Fruit fly (Drosophila melanogaster) whole organism, adult: ENCODE measurements around the gene CG31523.

ENCODE experiments used
- CG11617 ChIP-seq: fragments of 200-800 bp; sonication (Bioruptor generic); optimal IDR thresholded peaks from 2 replicates; lab custom pipeline; 2017; ENCODE audit warnings: mild to moderate bottlenecking, missing biosample characterization, missing genetic modification reagents, missing genetic modification characterization
- CG12768 ChIP-seq: fragments of 200-800 bp; sonication (Bioruptor generic); optimal IDR thresholded peaks from 2 replicates; lab custom pipeline; 2017; ENCODE audit warnings: missing biosample characterization, missing genetic modification characterization, mild to moderate bottlenecking, moderate library complexity, missing genetic modification reagents
- CG14711 ChIP-seq: fragments of 200-800 bp; sonication (Bioruptor generic); optimal IDR thresholded peaks from 2 replicates; lab custom pipeline; 2018; ENCODE audit warnings: missing biosample characterization, mild to moderate bottlenecking, missing genetic modification characterization, moderate library complexity
- CG1620 ChIP-seq: fragments of 200-800 bp; sonication (Bioruptor generic); optimal IDR thresholded peaks from 2 replicates; lab custom pipeline; 2016; ENCODE audit warnings: missing biosample characterization, missing genetic modification characterization
- CG33017 ChIP-seq: fragments of 200-800 bp; sonication (Bioruptor generic); optimal IDR thresholded peaks from 2 replicates; lab custom pipeline; 2018; ENCODE audit warnings: missing biosample characterization, mild to moderate bottlenecking, missing genetic modification characterization, moderate library complexity
- CG5204 ChIP-seq: fragments of 200-800 bp; sonication (Bioruptor generic); optimal IDR thresholded peaks from 2 replicates; lab custom pipeline; 2016; ENCODE audit warnings: missing biosample characterization, missing genetic modification characterization
- CG7045 ChIP-seq: fragments of 200-800 bp; sonication (Bioruptor generic); optimal IDR thresholded peaks from 2 replicates; lab custom pipeline; 2017; ENCODE audit warnings: missing biosample characterization, mild to moderate bottlenecking, missing genetic modification characterization
- CG7101 ChIP-seq: fragments of 200-800 bp; sonication (Bioruptor generic); optimal IDR thresholded peaks from 2 replicates; lab custom pipeline; 2018; ENCODE audit warnings: missing biosample characterization, mild to moderate bottlenecking, missing genetic modification characterization, moderate library complexity
- Clk ChIP-seq: fragments of 200-800 bp; sonication (Bioruptor generic); optimal IDR thresholded peaks from 2 replicates; lab custom pipeline; 2017; ENCODE audit warnings: missing biosample characterization, missing genetic modification characterization
- Crg-1 ChIP-seq: fragments of 200-800 bp; sonication (Bioruptor generic); optimal IDR thresholded peaks from 2 replicates; lab custom pipeline; 2016; ENCODE audit warnings: missing biosample characterization, missing genetic modification characterization
- Hr96 ChIP-seq: fragments of 200-800 bp; sonication (Bioruptor generic); optimal IDR thresholded peaks from 2 replicates; lab custom pipeline; 2016; ENCODE audit warnings: missing biosample characterization, missing genetic modification characterization
- Mnt ChIP-seq: fragments of 200-800 bp; sonication (Bioruptor generic); optimal IDR thresholded peaks from 2 replicates; lab custom pipeline; 2016; ENCODE audit warnings: missing biosample characterization, mild to moderate bottlenecking, missing genetic modification characterization
- bab1 ChIP-seq: fragments of 200-800 bp; sonication (Bioruptor generic); optimal IDR thresholded peaks from 3 replicates; lab custom pipeline; 2019; ENCODE audit warnings: missing biosample characterization, mild to moderate bottlenecking, missing genetic modification characterization, moderate library complexity
- cic ChIP-seq: fragments of 200-800 bp; sonication (Bioruptor generic); optimal IDR thresholded peaks from 2 replicates; lab custom pipeline; 2017; ENCODE audit warnings: missing biosample characterization, mild to moderate bottlenecking, missing genetic modification characterization, moderate library complexity
- cnc ChIP-seq, 2 experiments: fragments of >200 bp; optimal IDR thresholded peaks; 2 replicates each; lab custom pipeline; 2017
- kay ChIP-seq: fragments of 200-800 bp; sonication (Bioruptor generic); peaks from one replicate; lab custom pipeline; 2016; ENCODE audit warnings: missing biosample characterization, missing genetic modification characterization, borderline replicate concordance
- ovo ChIP-seq: fragments of 200-800 bp; sonication (Bioruptor generic); optimal IDR thresholded peaks from 2 replicates; lab custom pipeline; 2016; ENCODE audit warnings: missing biosample characterization, missing genetic modification characterization
- pad ChIP-seq: fragments of 200-800 bp; sonication (Bioruptor generic); optimal IDR thresholded peaks from 3 replicates; lab custom pipeline; 2017; ENCODE audit warnings: missing biosample characterization, missing genetic modification characterization, mild to moderate bottlenecking, moderate library complexity, missing genetic modification reagents
- tj ChIP-seq: fragments of 200-800 bp; sonication (Bioruptor generic); optimal IDR thresholded peaks from 3 replicates; lab custom pipeline; 2017; ENCODE audit warnings: missing biosample characterization, mild to moderate bottlenecking, missing genetic modification characterization, moderate library complexity
- toe ChIP-seq: fragments of 200-800 bp; sonication (Bioruptor generic); optimal IDR thresholded peaks from 2 replicates; lab custom pipeline; 2016; ENCODE audit warnings: missing biosample characterization, missing genetic modification characterization

CG31523 gene

DNA sequence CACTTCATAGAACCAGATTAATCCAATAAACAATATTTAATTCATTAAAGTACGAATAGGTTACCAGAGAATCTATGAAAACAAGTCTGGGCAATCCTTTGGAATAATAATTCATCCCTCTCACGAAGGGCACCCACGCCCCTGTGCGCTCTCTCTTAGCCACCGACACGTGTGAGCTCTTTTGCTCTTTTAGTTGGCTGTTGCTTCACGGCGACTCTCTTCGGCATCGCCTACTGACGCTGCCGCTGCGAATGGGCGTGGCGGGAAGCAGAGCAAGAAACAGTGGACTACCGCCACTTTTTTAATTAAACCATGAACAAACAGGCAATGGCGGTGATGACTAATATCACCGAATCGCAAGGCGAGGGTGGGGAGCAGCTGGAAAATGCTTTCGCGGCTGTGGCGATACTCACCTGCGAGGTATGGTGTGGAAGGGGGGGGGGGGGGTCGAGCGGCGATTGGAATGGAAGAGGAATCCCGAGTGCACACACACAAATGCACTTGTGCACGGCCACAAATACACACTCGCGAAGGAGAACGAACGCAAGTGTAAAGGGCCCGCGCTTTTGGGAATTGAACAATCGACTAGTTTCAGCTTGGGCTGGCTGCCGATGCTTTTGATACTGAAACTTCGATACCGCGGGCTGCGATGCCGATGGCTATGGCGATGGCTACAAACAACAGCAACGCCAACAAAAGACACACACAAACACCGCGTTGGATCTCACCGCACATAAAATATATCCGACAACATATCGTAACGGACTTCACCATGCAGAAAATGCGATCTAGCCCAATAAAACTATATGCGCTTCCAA lies 578 bp downstream of the CG31523 start:
- TF ChIP-seq toe (GFP tag; lab: Kevin White, UChicago): peak; percentile 57
- peak; percentile 63 for TF ChIP-seq CG1620
- TF ChIP-seq cnc (optimal IDR thresholded peaks at IDR 0.05; lab: Kevin White, UChicago): no peak
- peak; percentile 79 for TF ChIP-seq CG14711
- TF ChIP-seq CG5204 (GFP tag; lab: Kevin White, UChicago): peak; percentile 75
- peak; percentile 61 for TF ChIP-seq CG12768 (GFP tag; lab: Kevin White, UChicago)
- TF ChIP-seq Crg-1 (GFP tag; lab: Kevin White, UChicago): no peak
- peak; percentile 7 for TF ChIP-seq Clk
- peak; percentile 91 for TF ChIP-seq kay
- peak; percentile 56 for TF ChIP-seq cic (GFP tag; lab: Kevin White, UChicago)
- TF ChIP-seq tj (GFP tag; lab: Kevin White, UChicago): peak; percentile 70
- TF ChIP-seq bab1 (GFP tag; lab: Kevin White, UChicago): peak; percentile 84
- peak; percentile 84 for TF ChIP-seq Mnt (GFP tag; lab: Kevin White, UChicago)
- TF ChIP-seq CG7045: peak; percentile 65
- TF ChIP-seq CG11617: peak; percentile 82
- peak; percentile 69 for TF ChIP-seq Hr96 (GFP tag; lab: Kevin White, UChicago)
- peak; percentile 11 for TF ChIP-seq ovo (GFP tag; lab: Kevin White, UChicago)
- TF ChIP-seq CG33017 (tag; lab: Kevin White, UChicago): peak; percentile 76
- peak; percentile 42 for TF ChIP-seq pad (GFP tag; lab: Kevin White, UChicago)
- TF ChIP-seq CG7101 (tag; lab: Kevin White, UChicago): peak; percentile 83

DNA sequence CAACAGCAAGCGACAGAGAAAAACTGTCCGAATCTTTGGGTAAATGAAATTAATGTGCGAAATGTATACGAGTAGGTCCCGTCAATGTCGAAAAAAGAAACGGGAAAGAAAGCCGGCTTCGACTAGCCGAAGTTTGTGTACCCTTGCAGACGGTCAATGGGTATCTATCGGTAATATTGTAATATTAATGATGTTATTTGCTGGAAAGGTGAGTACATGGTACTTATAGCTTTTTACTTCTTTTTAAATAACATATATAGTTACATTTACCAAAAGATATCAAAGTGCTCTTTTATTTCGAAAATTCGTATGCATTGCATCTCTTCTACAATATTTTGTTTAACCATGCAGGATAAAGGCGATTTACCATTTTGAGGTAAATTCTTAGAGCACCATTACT lies 3.0 kb downstream of the CG31523 start:
- TF ChIP-seq CG1620: no peak
- peak; percentile 49 for TF ChIP-seq pad (GFP tag; lab: Kevin White, UChicago)
- no peak for TF ChIP-seq Mnt (GFP tag; lab: Kevin White, UChicago)
- no peak for TF ChIP-seq Crg-1 (GFP tag; lab: Kevin White, UChicago)
- TF ChIP-seq kay: peak; percentile 11
- TF ChIP-seq Clk: no peak
- no peak for TF ChIP-seq CG12768 (GFP tag; lab: Kevin White, UChicago)

DNA sequence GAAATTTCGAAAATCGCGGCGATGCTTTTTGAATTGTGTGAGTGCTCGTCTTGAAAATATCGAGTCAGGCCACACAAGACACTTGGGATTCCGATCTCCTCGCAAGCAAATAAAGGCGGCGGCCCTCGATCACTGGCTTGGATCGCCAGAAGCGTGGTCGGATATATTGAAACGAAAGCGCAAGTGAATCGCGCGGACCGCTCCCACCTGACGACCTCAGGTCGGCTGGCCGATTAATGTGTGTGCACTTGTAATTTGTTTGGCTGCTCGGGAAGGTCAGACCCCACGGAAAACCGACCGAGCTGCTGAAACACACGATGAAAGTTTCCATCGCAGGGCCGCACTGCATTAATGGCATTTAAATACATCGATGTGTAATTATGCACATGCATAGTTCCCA lies 3.6 kb downstream of the CG31523 start:
- no peak for TF ChIP-seq CG7101 (tag; lab: Kevin White, UChicago)
- no peak for TF ChIP-seq CG1620
- no peak for TF ChIP-seq CG33017 (tag; lab: Kevin White, UChicago)
- TF ChIP-seq CG12768 (GFP tag; lab: Kevin White, UChicago): peak; percentile 33
- no peak for TF ChIP-seq CG7045
- TF ChIP-seq pad (GFP tag; lab: Kevin White, UChicago): no peak
- TF ChIP-seq Clk: no peak
- no peak for TF ChIP-seq ovo (GFP tag; lab: Kevin White, UChicago)

- TF ChIP-seq CG7045: no peak
- TF ChIP-seq CG33017 (tag; lab: Kevin White, UChicago): no peak
- TF ChIP-seq Hr96 (GFP tag; lab: Kevin White, UChicago): no peak
These were observed 6.4 kb downstream of the CG31523 start for dm6 chr3R:4472694-4472975.

DNA sequence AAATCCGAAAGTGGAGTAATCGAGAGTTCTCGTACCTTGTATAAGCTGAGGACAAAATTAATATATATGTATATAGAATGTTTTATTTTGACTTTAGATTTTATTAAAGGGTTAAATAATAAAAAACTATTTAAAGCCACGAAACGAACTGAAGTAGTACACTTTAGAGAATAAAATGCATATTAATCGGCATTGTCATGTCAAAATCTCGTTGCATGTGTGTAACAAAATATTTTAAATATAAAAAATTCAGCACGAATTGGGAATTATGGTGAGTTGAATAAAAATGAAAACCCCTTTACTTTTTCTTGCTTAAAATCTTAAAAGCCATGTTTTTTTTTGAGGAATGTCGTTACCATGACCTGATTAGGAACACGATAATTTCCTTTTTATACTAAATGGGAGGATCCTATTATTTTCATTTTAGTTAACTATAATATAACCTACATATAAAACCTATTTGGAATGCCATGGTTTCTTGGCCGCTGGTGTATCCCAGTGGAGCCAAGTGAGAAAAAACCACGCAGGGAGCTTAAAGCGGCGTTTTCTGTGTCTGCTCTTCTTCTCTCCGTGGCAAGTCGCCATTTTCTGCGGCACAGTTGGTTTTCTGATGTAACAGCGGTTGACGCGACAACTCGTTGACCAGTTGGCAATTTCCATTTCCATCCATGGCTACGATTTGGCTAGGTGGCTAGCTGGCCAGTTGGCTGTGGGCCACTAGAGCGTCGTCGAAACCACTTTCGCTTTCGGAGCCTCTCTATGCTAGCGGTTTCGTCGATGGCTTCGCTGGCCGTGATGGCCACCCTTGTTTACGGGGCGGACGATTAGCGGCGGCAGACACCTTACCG lies 6.9 kb downstream of the CG31523 start:
- peak; percentile 70 for TF ChIP-seq kay
- TF ChIP-seq CG14711: no peak

dm6 chr3R:4471047-4471751 lies 7.8 kb downstream of the CG31523 start:
- TF ChIP-seq Crg-1 (GFP tag; lab: Kevin White, UChicago): peak; percentile 15
- peak; percentile 3 for TF ChIP-seq bab1 (GFP tag; lab: Kevin White, UChicago)
- no peak for TF ChIP-seq toe (GFP tag; lab: Kevin White, UChicago)
- TF ChIP-seq CG1620: peak; percentile 8
- TF ChIP-seq CG12768 (GFP tag; lab: Kevin White, UChicago): peak; percentile 60
- TF ChIP-seq CG33017 (tag; lab: Kevin White, UChicago): peak; percentile 59
- TF ChIP-seq cic (GFP tag; lab: Kevin White, UChicago): peak; percentile 86
- TF ChIP-seq ovo (GFP tag; lab: Kevin White, UChicago): no peak
- no peak for TF ChIP-seq pad (GFP tag; lab: Kevin White, UChicago)
- peak; percentile 15 for TF ChIP-seq Clk
- no peak for TF ChIP-seq cnc (optimal IDR thresholded peaks at IDR 0.05; lab: Kevin White, UChicago)
- TF ChIP-seq Hr96 (GFP tag; lab: Kevin White, UChicago): no peak
- peak; percentile 30 for TF ChIP-seq CG14711
- TF ChIP-seq CG7045: peak; percentile 23
- peak; percentile 11 for TF ChIP-seq kay
- TF ChIP-seq Mnt (GFP tag; lab: Kevin White, UChicago): peak; percentile 79
- peak; percentile 29 for TF ChIP-seq CG11617
- TF ChIP-seq tj (GFP tag; lab: Kevin White, UChicago): peak; percentile 90
- no peak for TF ChIP-seq CG5204 (GFP tag; lab: Kevin White, UChicago)
- TF ChIP-seq CG7101 (tag; lab: Kevin White, UChicago): peak; percentile 24
